Worm (Caenorhabditis elegans) whole organism, late embryonic: ENCODE data around the gene F13H8.3.

Experiments
- C08G9.2 ChIP-seq: sonication (generic microtip); optimal IDR thresholded peaks from 2 replicates; lab custom pipeline; 2016; ENCODE audit warnings: mild to moderate bottlenecking, missing genetic modification characterization, moderate library complexity, missing compliant biosample characterization
- F13H6.1 ChIP-seq: sonication (generic microtip); optimal IDR thresholded peaks from 2 replicates; lab custom pipeline; 2016; ENCODE audit warnings: missing genetic modification characterization, missing compliant biosample characterization
- K09A11.1 ChIP-seq: sonication (generic microtip); optimal IDR thresholded peaks from 2 replicates; lab custom pipeline; 2017; ENCODE audit warnings: antibody characterized with exemption, mild to moderate bottlenecking, missing genetic modification characterization, missing compliant biosample characterization; ENCODE audit not compliant: insufficient read depth
- T23F11.4 ChIP-seq: fragments of 200-800 bp; sonication (Bioruptor generic); optimal IDR thresholded peaks from 2 replicates; lab custom pipeline; 2018; ENCODE audit warnings: mild to moderate bottlenecking, missing genetic modification characterization, missing compliant biosample characterization
- Y22D7AL.16 ChIP-seq: sonication (generic microtip); optimal IDR thresholded peaks from 2 replicates; lab custom pipeline; 2016; ENCODE audit warnings: missing genetic modification characterization, missing compliant biosample characterization
- ahr-1 ChIP-seq: sonication (generic microtip); optimal IDR thresholded peaks from 2 replicates; lab custom pipeline; 2016; ENCODE audit warnings: missing genetic modification characterization, missing compliant biosample characterization
- ama-1 ChIP-seq: fragments of 150-350 bp; optimal IDR thresholded peaks from 2 replicates; lab custom pipeline; 2014
- ceh-14 ChIP-seq: sonication (generic microtip); optimal IDR thresholded peaks from 2 replicates; lab custom pipeline; 2016; ENCODE audit warnings: missing genotype, missing genetic modification characterization, missing compliant biosample characterization
- ceh-18 ChIP-seq: sonication (generic microtip); optimal IDR thresholded peaks from 2 replicates; lab custom pipeline; 2016; ENCODE audit warnings: missing genetic modification characterization, missing compliant biosample characterization
- ceh-2 ChIP-seq: sonication (generic microtip); optimal IDR thresholded peaks from 2 replicates; lab custom pipeline; 2016; ENCODE audit warnings: missing genotype, missing genetic modification characterization, missing compliant biosample characterization
- ceh-22 ChIP-seq: sonication (generic microtip); optimal IDR thresholded peaks from 2 replicates; lab custom pipeline; 2017; ENCODE audit warnings: missing biosample characterization, missing genetic modification characterization
- ceh-30 ChIP-seq: fragments of 150-350 bp; optimal IDR thresholded peaks from 2 replicates; lab custom pipeline; 2014; ENCODE audit warnings: missing biosample characterization, missing genetic modification characterization
- ceh-34 ChIP-seq: sonication (generic microtip); optimal IDR thresholded peaks from 2 replicates; lab custom pipeline; 2016; ENCODE audit warnings: mild to moderate bottlenecking, missing genetic modification characterization, missing compliant biosample characterization
- ceh-45 ChIP-seq: fragments of 200-800 bp; sonication (Bioruptor generic); IDR thresholded peaks from 2 replicates; pipeline ENCODE4 v1.3.6; 2022; ENCODE audit warnings: missing genetic modification reagents, missing genetic modification characterization, missing compliant biosample characterization
- ceh-48 ChIP-seq: sonication (generic microtip); optimal IDR thresholded peaks from 2 replicates; lab custom pipeline; 2016; ENCODE audit warnings: missing genetic modification characterization, inconsistent platforms, missing compliant biosample characterization
- ceh-6 ChIP-seq: fragments of 200-800 bp; sonication (Bioruptor generic); optimal IDR thresholded peaks from 2 replicates; lab custom pipeline; 2018; ENCODE audit warnings: mild to moderate bottlenecking, missing genetic modification characterization, missing compliant biosample characterization
- ceh-9 ChIP-seq: sonication (generic microtip); optimal IDR thresholded peaks from 2 replicates; lab custom pipeline; 2016; ENCODE audit warnings: mild to moderate bottlenecking, missing genetic modification characterization, inconsistent platforms, missing compliant biosample characterization
- che-1 ChIP-seq: sonication (generic microtip); optimal IDR thresholded peaks from 2 replicates; lab custom pipeline; 2016; ENCODE audit warnings: mild to moderate bottlenecking, missing genetic modification characterization, missing compliant biosample characterization
- dve-1 ChIP-seq: sonication (generic microtip); optimal IDR thresholded peaks from 2 replicates; lab custom pipeline; 2017; ENCODE audit warnings: antibody characterized with exemption, mild to moderate bottlenecking, missing genetic modification characterization, missing compliant biosample characterization
- eyg-1 ChIP-seq: sonication (generic microtip); optimal IDR thresholded peaks from 2 replicates; lab custom pipeline; 2016; ENCODE audit warnings: missing genotype, missing genetic modification characterization, missing compliant biosample characterization
- fkh-10 ChIP-seq: fragments of 150-350 bp; optimal IDR thresholded peaks from 2 replicates; lab custom pipeline; 2014; ENCODE audit warnings: missing biosample characterization, missing genetic modification reagents, missing genetic modification characterization
- fkh-6 ChIP-seq: sonication (generic microtip); optimal IDR thresholded peaks from 2 replicates; lab custom pipeline; 2016; ENCODE audit warnings: missing genetic modification characterization, missing compliant biosample characterization
- gmeb-2 ChIP-seq: sonication (generic microtip); optimal IDR thresholded peaks from 2 replicates; lab custom pipeline; 2016; ENCODE audit warnings: missing genetic modification characterization, inconsistent platforms, missing compliant biosample characterization
- hlh-13 ChIP-seq: fragments of 200-800 bp; sonication (Bioruptor generic); optimal IDR thresholded peaks from 2 replicates; lab custom pipeline; 2018; ENCODE audit warnings: mild to moderate bottlenecking, missing genetic modification characterization, missing compliant biosample characterization
- hlh-30 ChIP-seq: sonication (generic microtip); optimal IDR thresholded peaks from 2 replicates; lab custom pipeline; 2017; ENCODE audit warnings: antibody characterized with exemption, missing genetic modification characterization, missing compliant biosample characterization; ENCODE audit not compliant: insufficient read depth
- hlh-6 ChIP-seq: sonication (generic microtip); optimal IDR thresholded peaks from 2 replicates; lab custom pipeline; 2016; ENCODE audit warnings: missing genotype, missing genetic modification characterization, missing compliant biosample characterization
- hlh-8 ChIP-seq: sonication (generic microtip); optimal IDR thresholded peaks from 2 replicates; lab custom pipeline; 2016; ENCODE audit warnings: missing genotype, missing genetic modification characterization, missing compliant biosample characterization
- lin-11 ChIP-seq: fragments of 200-800 bp; sonication (Bioruptor generic); optimal IDR thresholded peaks from 2 replicates; lab custom pipeline; 2018; ENCODE audit warnings: mild to moderate bottlenecking, missing genetic modification characterization, missing compliant biosample characterization
- madf-2 ChIP-seq: sonication (generic microtip); optimal IDR thresholded peaks from 2 replicates; lab custom pipeline; 2017; ENCODE audit warnings: missing genetic modification characterization, missing compliant biosample characterization
- nfya-1 ChIP-seq: sonication (generic microtip); optimal IDR thresholded peaks from 2 replicates; lab custom pipeline; 2017; ENCODE audit warnings: missing genetic modification characterization, mild to moderate bottlenecking, missing compliant biosample characterization, antibody characterized with exemption, moderate library complexity
- nhr-11 ChIP-seq: fragments of 150-350 bp; optimal IDR thresholded peaks from 2 replicates; lab custom pipeline; 2014; ENCODE audit warnings: missing biosample characterization, missing genetic modification characterization
- nhr-232 ChIP-seq: sonication (generic microtip); optimal IDR thresholded peaks from 2 replicates; lab custom pipeline; 2016; ENCODE audit warnings: missing genetic modification characterization, missing compliant biosample characterization
- odd-2 ChIP-seq: sonication (generic microtip); optimal IDR thresholded peaks from 2 replicates; lab custom pipeline; 2017; ENCODE audit warnings: antibody characterized with exemption, mild to moderate bottlenecking, missing genetic modification characterization, missing compliant biosample characterization
- pag-3 ChIP-seq: sonication (generic microtip); optimal IDR thresholded peaks from 2 replicates; lab custom pipeline; 2016; ENCODE audit warnings: missing compliant biosample characterization, missing genetic modification characterization, borderline replicate concordance
- pat-9 ChIP-seq: fragments of 200-800 bp; sonication (Bioruptor generic); optimal IDR thresholded peaks from 2 replicates; lab custom pipeline; 2018; ENCODE audit warnings: mild to moderate bottlenecking, missing genetic modification characterization, moderate library complexity, missing compliant biosample characterization
- pax-1 ChIP-seq: fragments of 150-350 bp; optimal IDR thresholded peaks from 2 replicates; lab custom pipeline; 2014; ENCODE audit warnings: missing biosample characterization, missing genetic modification characterization
- pha-2 ChIP-seq: sonication (generic microtip); optimal IDR thresholded peaks from 2 replicates; lab custom pipeline; 2017; ENCODE audit warnings: mild to moderate bottlenecking, missing genetic modification characterization, missing compliant biosample characterization
- pha-4 ChIP-seq: fragments of 150-350 bp; optimal IDR thresholded peaks from 2 replicates; lab custom pipeline; 2018; ENCODE audit warnings: missing biosample characterization, missing genetic modification reagents, missing genetic modification characterization
- pros-1 ChIP-seq: fragments of 150-350 bp; optimal IDR thresholded peaks from 2 replicates; lab custom pipeline; 2014; ENCODE audit warnings: missing biosample characterization, missing genetic modification reagents, missing genetic modification characterization
- tbx-2 ChIP-seq: sonication (generic microtip); optimal IDR thresholded peaks from 2 replicates; lab custom pipeline; 2016; ENCODE audit warnings: missing genetic modification characterization, missing compliant biosample characterization
- tbx-7 ChIP-seq: sonication (generic microtip); optimal IDR thresholded peaks from 2 replicates; lab custom pipeline; 2016; ENCODE audit warnings: missing genotype, missing genetic modification characterization, missing compliant biosample characterization
- ttx-3 ChIP-seq: sonication (generic microtip); optimal IDR thresholded peaks from 2 replicates; lab custom pipeline; 2016; ENCODE audit warnings: missing genetic modification reagents, missing genetic modification characterization, missing compliant biosample characterization
- unc-3 ChIP-seq, 2 experiments: fragments of 200-800 bp in 1 of 2; sonication (Bioruptor generic) in 1 of 2; sonication (generic microtip) in 1 of 2; conservative IDR thresholded peaks in 1 of 2; optimal IDR thresholded peaks in 1 of 2; 2 replicates each; pipeline versions ENCODE4 v1.3.6 to Lab custom; 2016 to 2022; ENCODE audit warnings: missing compliant biosample characterization in 2 of 2, missing genetic modification characterization in 2 of 2, missing genetic modification reagents in 1 of 2
- unc-42 ChIP-seq: sonication (generic microtip); optimal IDR thresholded peaks from 2 replicates; lab custom pipeline; 2016; ENCODE audit warnings: missing genotype, missing genetic modification characterization, missing compliant biosample characterization
- unc-55 ChIP-seq: sonication (generic microtip); optimal IDR thresholded peaks from 2 replicates; lab custom pipeline; 2017; ENCODE audit warnings: missing biosample characterization, missing genetic modification reagents, missing genetic modification characterization
- unc-86 ChIP-seq: sonication (generic microtip); optimal IDR thresholded peaks from 2 replicates; lab custom pipeline; 2016; ENCODE audit warnings: missing genetic modification characterization, missing compliant biosample characterization
- ztf-16 ChIP-seq: sonication (generic microtip); optimal IDR thresholded peaks from 2 replicates; lab custom pipeline; 2017; ENCODE audit warnings: missing genetic modification characterization, missing compliant biosample characterization

Gene F13H8.3

ce11 chrII:6246054-6246453 is 17.7 kb upstream of the F13H8.3 start, which contains the start of gene lelo-1:
Gene lelo-1, plus strand, starts transcription at chrII:6246354.
- no peak for TF ChIP-seq lin-11
- no peak for TF ChIP-seq pag-3
- TF ChIP-seq tbx-2, result no peak
- no peak for TF ChIP-seq hlh-8 (tag; lab: Kevin White, UChicago)
- no peak for TF ChIP-seq unc-86 (tag; lab: Kevin White, UChicago)
- TF ChIP-seq pat-9 (tag; lab: Kevin White, UChicago), result no peak
- no peak for TF ChIP-seq fkh-6 (tag; lab: Kevin White, UChicago)
- TF ChIP-seq unc-42, result no peak
- no peak for TF ChIP-seq gmeb-2

- TF ChIP-seq tbx-2 (no peak), ceh-9 (tag; lab: Kevin White, UChicago) (no peak), fkh-10 (no peak), odd-2 (no peak), ceh-22 (no peak), ceh-2 (no peak), nhr-232 (tag; lab: Kevin White, UChicago) (no peak), pha-2 (tag; lab: Kevin White, UChicago) (no peak)
Measured at ce11 chrII:6247011-6247410, 16.8 kb upstream of the F13H8.3 start, which contains the start of gene T24H7.2. Gene T24H7.2, plus strand, starts transcription at chrII:6247311.

- TF ChIP-seq che-1 (tag; lab: Kevin White, UChicago) (no peak), ama-1 (lab: Kevin White, UChicago) (no peak), ceh-45 (GFP tag; lab: Robert Waterston, UW) (no peak), tbx-2 (no peak), T23F11.4 (no peak), lin-11 (no peak), Y22D7AL.16 (tag; lab: Kevin White, UChicago) (no peak), K09A11.1 (tag; lab: Kevin White, UChicago) (no peak), C08G9.2 (tag; lab: Kevin White, UChicago) (no peak), hlh-13 (GFP tag; lab: Kevin White, UChicago) (no peak), ceh-6 (GFP tag; lab: Kevin White, UChicago) (no peak), hlh-30 (tag; lab: Kevin White, UChicago) (no peak), unc-55 (GFP tag; lab: Kevin White, UChicago) (no peak), ahr-1 (no peak), ceh-2 (no peak)
Measured at ce11 chrII:6248029-6248428, 15.8 kb upstream of the F13H8.3 start.

ce11 chrII:6248503-6248902 is 15.3 kb upstream of the F13H8.3 start:
- TF ChIP-seq ceh-14 (tag; lab: Kevin White, UChicago) (peak; percentile 24), hlh-6 (tag; lab: Kevin White, UChicago) (peak; percentile 84), pax-1 (tag; lab: Kevin White, UChicago) (no peak), unc-86 (tag; lab: Kevin White, UChicago) (peak; percentile 48), eyg-1 (tag; lab: Kevin White, UChicago) (peak; percentile 24), dve-1 (tag; lab: Kevin White, UChicago) (peak; percentile 76), ceh-2 (peak; percentile 79), nhr-232 (tag; lab: Kevin White, UChicago) (peak; percentile 75), ceh-6 (GFP tag; lab: Kevin White, UChicago) (peak; percentile 81), ceh-45 (GFP tag; lab: Robert Waterston, UW) (peak; percentile 60), ceh-18 (peak; percentile 70), Y22D7AL.16 (tag; lab: Kevin White, UChicago) (peak; percentile 78), F13H6.1 (tag; lab: Kevin White, UChicago) (peak; percentile 40), unc-3 (GFP tag; conservative IDR thresholded peaks at IDR 0.05; lab: Robert Waterston, UW) (peak; percentile 73; the same call in 1 of the 2 replicates), unc-3 (tag; optimal IDR thresholded peaks at IDR 0.05; lab: Kevin White, UChicago) (peak; percentile 50), unc-55 (GFP tag; lab: Kevin White, UChicago) (no peak), tbx-7 (tag; lab: Kevin White, UChicago) (no peak), ceh-48 (tag; lab: Kevin White, UChicago) (peak; percentile 61), nfya-1 (no peak), ceh-30 (tag; lab: Kevin White, UChicago) (no peak), ztf-16 (tag; lab: Kevin White, UChicago) (peak; percentile 81), nhr-11 (tag; lab: Kevin White, UChicago) (no peak), pha-2 (tag; lab: Kevin White, UChicago) (peak; percentile 52), ceh-34 (tag; lab: Kevin White, UChicago) (peak; percentile 74), pag-3 (no peak), madf-2 (peak; percentile 70), ceh-22 (no peak), pros-1 (tag; lab: Kevin White, UChicago) (no peak), pha-4 (tag; lab: Kevin White, UChicago) (no peak), ttx-3 (tag; lab: Kevin White, UChicago) (peak; percentile 42)
